Fruit fly (Drosophila melanogaster) whole organism, embryonic: Measurements from ENCODE around the gene Ugt301D1.
A peak's percentile ranks its signal among the peaks of the same experiment; 100 is the strongest.

Source experiments
- Aef1 ChIP-seq: fragments of 200-800 bp; sonication (Bioruptor generic); IDR thresholded peaks from 3 replicates; pipeline ENCODE4 v1.3.6; 2022; ENCODE audit warnings: missing biosample characterization, missing genetic modification characterization
- C15 ChIP-seq: fragments of 200-800 bp; sonication (Bioruptor generic); IDR thresholded peaks from 3 replicates; pipeline ENCODE4 v1.3.6; 2022; ENCODE audit warnings: missing biosample characterization, missing genetic modification characterization
- CG10431 ChIP-seq: fragments of 200-800 bp; sonication (Bioruptor generic); optimal IDR thresholded peaks from 3 replicates; lab custom pipeline; 2018; ENCODE audit warnings: missing biosample characterization, mild to moderate bottlenecking, missing genetic modification characterization
- CG10543 ChIP-seq: fragments of 200-800 bp; sonication (Bioruptor generic); optimal IDR thresholded peaks from 3 replicates; lab custom pipeline; 2017; ENCODE audit warnings: missing biosample characterization, mild to moderate bottlenecking, missing genetic modification characterization, moderate library complexity
- CG10654 ChIP-seq: fragments of 200-800 bp; sonication (Bioruptor generic); optimal IDR thresholded peaks from 2 replicates; lab custom pipeline; 2016; ENCODE audit warnings: missing biosample characterization, missing genetic modification characterization
- CG11247 ChIP-seq: fragments of 200-800 bp; sonication (Bioruptor generic); IDR thresholded peaks from 2 replicates; pipeline ENCODE4 v1.3.6; 2022; ENCODE audit warnings: missing biosample characterization, missing genetic modification characterization
- CG11456 ChIP-seq: fragments of 200-800 bp; sonication (Bioruptor generic); IDR thresholded peaks from 3 replicates; pipeline ENCODE4 v1.3.6; 2022; ENCODE audit warnings: missing biosample characterization, missing genetic modification characterization
- CG11560 ChIP-seq: fragments of 200-800 bp; sonication (Bioruptor generic); IDR thresholded peaks from 3 replicates; pipeline ENCODE4 v1.3.6; 2022; ENCODE audit warnings: missing biosample characterization, missing genetic modification characterization
- CG11696 ChIP-seq: fragments of 200-800 bp; sonication (Bioruptor generic); IDR thresholded peaks from 2 replicates; pipeline ENCODE4 v1.3.6; 2022; ENCODE audit warnings: missing biosample characterization, missing genetic modification characterization
- CG12236 ChIP-seq: fragments of 200-800 bp; sonication (Bioruptor generic); optimal IDR thresholded peaks from 2 replicates; lab custom pipeline; 2016; ENCODE audit warnings: missing biosample characterization, missing genetic modification characterization
- CG12942 ChIP-seq: fragments of 200-800 bp; sonication (Bioruptor generic); optimal IDR thresholded peaks from 3 replicates; lab custom pipeline; 2016; ENCODE audit warnings: missing biosample characterization, missing genetic modification characterization
- CG14050 ChIP-seq: fragments of 200-800 bp; sonication (Bioruptor generic); IDR thresholded peaks from 3 replicates; pipeline ENCODE4 v1.3.6; 2022; ENCODE audit warnings: missing biosample characterization, missing genetic modification characterization
- CG1529 ChIP-seq: fragments of 200-800 bp; sonication (Bioruptor generic); optimal IDR thresholded peaks from 3 replicates; lab custom pipeline; 2018; ENCODE audit warnings: missing biosample characterization, missing genetic modification characterization
- CG15514 ChIP-seq: fragments of 200-800 bp; sonication (Bioruptor generic); optimal IDR thresholded peaks from 3 replicates; lab custom pipeline; 2017; ENCODE audit warnings: missing biosample characterization, missing genetic modification characterization, mild to moderate bottlenecking, moderate library complexity, missing genetic modification reagents
- CG16863 ChIP-seq: fragments of 200-800 bp; sonication (Bioruptor generic); optimal IDR thresholded peaks from 3 replicates; lab custom pipeline; 2016; ENCODE audit warnings: missing biosample characterization, missing genetic modification characterization
- CG17829 ChIP-seq: fragments of 200-800 bp; optimal IDR thresholded peaks from 2 replicates; lab custom pipeline; 2019; ENCODE audit warnings: missing biosample characterization, mild to moderate bottlenecking, missing genetic modification characterization, moderate library complexity
- CG18262 ChIP-seq: fragments of 200-800 bp; optimal IDR thresholded peaks from 3 replicates; lab custom pipeline; 2019; ENCODE audit warnings: missing biosample characterization, mild to moderate bottlenecking, missing genetic modification characterization, moderate library complexity
- CG2889 ChIP-seq: fragments of 200-800 bp; sonication (Bioruptor generic); IDR thresholded peaks from 3 replicates; pipeline ENCODE4 v1.3.6; 2022; ENCODE audit warnings: missing biosample characterization, missing genetic modification characterization
- CG3065 ChIP-seq: fragments of 200-800 bp; sonication (Bioruptor generic); optimal IDR thresholded peaks from 2 replicates; lab custom pipeline; 2016; ENCODE audit warnings: missing biosample characterization, missing genetic modification characterization
- CG33213 ChIP-seq: fragments of 200-800 bp; sonication (Bioruptor generic); optimal IDR thresholded peaks from 3 replicates; lab custom pipeline; 2016; ENCODE audit warnings: missing biosample characterization, missing genetic modification characterization
- CG7372 ChIP-seq: fragments of 200-800 bp; sonication (Bioruptor generic); IDR thresholded peaks from 2 replicates; pipeline ENCODE4 v1.3.6; 2022; ENCODE audit warnings: missing biosample characterization, missing genetic modification characterization
- CG7928 ChIP-seq: fragments of 200-800 bp; sonication (Bioruptor generic); optimal IDR thresholded peaks from 2 replicates; lab custom pipeline; 2017; ENCODE audit warnings: missing biosample characterization, mild to moderate bottlenecking, missing genetic modification characterization
- CG8281 ChIP-seq: fragments of 200-800 bp; sonication (Bioruptor generic); optimal IDR thresholded peaks from 2 replicates; lab custom pipeline; 2018; ENCODE audit warnings: missing biosample characterization, mild to moderate bottlenecking, missing genetic modification characterization, moderate library complexity
- CHES-1-like ChIP-seq: fragments of 200-800 bp; sonication (Bioruptor generic); optimal IDR thresholded peaks from 2 replicates; lab custom pipeline; 2016; ENCODE audit warnings: missing biosample characterization, missing genetic modification characterization
- CkIIα-i1 ChIP-seq: fragments of 200-800 bp; sonication (Bioruptor generic); IDR thresholded peaks from 2 replicates; pipeline ENCODE4 v1.3.6; 2022; ENCODE audit warnings: missing biosample characterization, missing genetic modification characterization
- Dref ChIP-seq: fragments of 200-800 bp; sonication (Bioruptor generic); IDR thresholded peaks from 2 replicates; pipeline ENCODE4 v1.3.6; 2022; ENCODE audit warnings: missing biosample characterization, missing genetic modification characterization
- Elba2 ChIP-seq: fragments of 200-800 bp; sonication (Bioruptor generic); optimal IDR thresholded peaks from 3 replicates; lab custom pipeline; 2016; ENCODE audit warnings: missing biosample characterization, missing genetic modification characterization
- HLHmδ ChIP-seq: fragments of 200-800 bp; sonication (Bioruptor generic); optimal IDR thresholded peaks from 2 replicates; lab custom pipeline; 2018; ENCODE audit warnings: missing biosample characterization, mild to moderate bottlenecking, missing genetic modification characterization, moderate library complexity
- NK7.1 ChIP-seq: fragments of 200-800 bp; sonication (Bioruptor generic); optimal IDR thresholded peaks from 3 replicates; lab custom pipeline; 2016; ENCODE audit warnings: missing biosample characterization, missing genetic modification characterization
- Nf-YC ChIP-seq: fragments of 200-800 bp; optimal IDR thresholded peaks from 3 replicates; lab custom pipeline; 2019; ENCODE audit warnings: missing biosample characterization, mild to moderate bottlenecking, missing genetic modification characterization, moderate library complexity
- Poxn ChIP-seq: fragments of 200-800 bp; sonication (Bioruptor generic); IDR thresholded peaks from 2 replicates; pipeline ENCODE4 v1.3.6; 2022; ENCODE audit warnings: missing biosample characterization, missing genetic modification characterization
- ara ChIP-seq: fragments of 200-800 bp; sonication (Bioruptor generic); IDR thresholded peaks from 2 replicates; pipeline ENCODE4 v1.3.6; 2022; ENCODE audit warnings: missing biosample characterization, missing genetic modification characterization
- ase ChIP-seq: fragments of 200-800 bp; sonication (Bioruptor generic); IDR thresholded peaks from 3 replicates; pipeline ENCODE4 v1.3.6; 2022; ENCODE audit warnings: missing biosample characterization, missing genetic modification characterization
- az2 ChIP-seq: fragments of 200-800 bp; sonication (Bioruptor generic); optimal IDR thresholded peaks from 3 replicates; lab custom pipeline; 2016; ENCODE audit warnings: missing biosample characterization, missing genetic modification characterization
- cad ChIP-seq: fragments of >200 bp; optimal IDR thresholded peaks from 2 replicates; lab custom pipeline; 2017; ENCODE audit warnings: missing biosample characterization, missing genetic modification characterization
- cato ChIP-seq: fragments of 200-800 bp; sonication (Bioruptor generic); optimal IDR thresholded peaks from 2 replicates; lab custom pipeline; 2016; ENCODE audit warnings: missing biosample characterization, missing genetic modification characterization, borderline replicate concordance
- caup ChIP-seq: fragments of 200-800 bp; sonication (Bioruptor generic); optimal IDR thresholded peaks from 3 replicates; lab custom pipeline; 2017; ENCODE audit warnings: missing biosample characterization, mild to moderate bottlenecking, missing genetic modification characterization, moderate library complexity; ENCODE audit not compliant: severe bottlenecking
- dmrt99B ChIP-seq: fragments of 200-800 bp; sonication (Bioruptor generic); optimal IDR thresholded peaks from 2 replicates; lab custom pipeline; 2018; ENCODE audit warnings: missing biosample characterization, mild to moderate bottlenecking, missing genetic modification characterization, moderate library complexity
- fd102C ChIP-seq: fragments of 200-800 bp; sonication (Bioruptor generic); optimal IDR thresholded peaks from 2 replicates; lab custom pipeline; 2018; ENCODE audit warnings: missing biosample characterization, mild to moderate bottlenecking, missing genetic modification characterization, moderate library complexity
- gcm ChIP-seq: fragments of 200-800 bp; sonication (Bioruptor generic); optimal IDR thresholded peaks from 2 replicates; lab custom pipeline; 2019; ENCODE audit warnings: missing biosample characterization, mild to moderate bottlenecking, missing genetic modification characterization, moderate library complexity
- gro ChIP-seq: fragments of 200-800 bp; sonication (Bioruptor generic); optimal IDR thresholded peaks from 2 replicates; lab custom pipeline; 2016; ENCODE audit warnings: missing biosample characterization, missing genetic modification characterization
- insv ChIP-seq, 2 experiments: fragments of 200-800 bp; sonication (Bioruptor generic); optimal IDR thresholded peaks; 3 replicates each; lab custom pipeline; 2016 to 2018; ENCODE audit warnings: missing biosample characterization in 2 of 2, missing genetic modification characterization in 2 of 2
- kah ChIP-seq: fragments of 200-800 bp; sonication (Bioruptor generic); optimal IDR thresholded peaks from 2 replicates; lab custom pipeline; 2018; ENCODE audit warnings: missing biosample characterization, mild to moderate bottlenecking, missing genetic modification characterization
- kay ChIP-seq: fragments of 200-800 bp; sonication (Bioruptor generic); optimal IDR thresholded peaks from 2 replicates; lab custom pipeline; 2016; ENCODE audit warnings: missing biosample characterization, missing genetic modification characterization
- lab ChIP-seq: fragments of 200-800 bp; sonication (Bioruptor generic); optimal IDR thresholded peaks from 3 replicates; lab custom pipeline; 2017; ENCODE audit warnings: missing biosample characterization, missing genetic modification characterization, mild to moderate bottlenecking, moderate library complexity, missing genetic modification reagents
- nau ChIP-seq: fragments of 200-800 bp; sonication (Bioruptor generic); optimal IDR thresholded peaks from 3 replicates; lab custom pipeline; 2017; ENCODE audit warnings: missing biosample characterization, mild to moderate bottlenecking, missing genetic modification characterization, missing genetic modification reagents
- nmo ChIP-seq: fragments of 200-800 bp; sonication (Bioruptor generic); optimal IDR thresholded peaks from 2 replicates; lab custom pipeline; 2018; ENCODE audit warnings: missing biosample characterization, mild to moderate bottlenecking, missing genetic modification characterization, moderate library complexity
- pan ChIP-seq, 4 experiments: fragments of >200 bp in 3 of 4; fragments of 200-800 bp in 1 of 4; sonication (Bioruptor generic) in 1 of 4; optimal IDR thresholded peaks in 3 of 4; IDR thresholded peaks in 1 of 4; 2 replicates each; pipeline versions ENCODE4 v1.3.6 to Lab custom; 2017 to 2022; ENCODE audit warnings: missing biosample characterization in 2 of 4, missing genetic modification characterization in 2 of 4, mixed read lengths in 1 of 4
- pzg ChIP-seq: fragments of 200-800 bp; sonication (Bioruptor generic); optimal IDR thresholded peaks from 3 replicates; lab custom pipeline; 2018; ENCODE audit warnings: missing biosample characterization, mild to moderate bottlenecking, missing genetic modification characterization, moderate library complexity
- row ChIP-seq: fragments of 200-800 bp; sonication (Bioruptor generic); IDR thresholded peaks from 3 replicates; pipeline ENCODE4 v1.3.6; 2022; ENCODE audit warnings: missing biosample characterization, missing genetic modification characterization
- scrt ChIP-seq: fragments of 200-800 bp; sonication (Bioruptor generic); optimal IDR thresholded peaks from 2 replicates; lab custom pipeline; 2018; ENCODE audit warnings: missing biosample characterization, mild to moderate bottlenecking, missing genetic modification characterization, moderate library complexity
- slbo ChIP-seq: fragments of 200-800 bp; sonication (Bioruptor generic); IDR thresholded peaks from 2 replicates; pipeline ENCODE4 v1.3.6; 2022; ENCODE audit warnings: missing biosample characterization, missing genetic modification characterization

Ugt301D1 gene

DNA sequence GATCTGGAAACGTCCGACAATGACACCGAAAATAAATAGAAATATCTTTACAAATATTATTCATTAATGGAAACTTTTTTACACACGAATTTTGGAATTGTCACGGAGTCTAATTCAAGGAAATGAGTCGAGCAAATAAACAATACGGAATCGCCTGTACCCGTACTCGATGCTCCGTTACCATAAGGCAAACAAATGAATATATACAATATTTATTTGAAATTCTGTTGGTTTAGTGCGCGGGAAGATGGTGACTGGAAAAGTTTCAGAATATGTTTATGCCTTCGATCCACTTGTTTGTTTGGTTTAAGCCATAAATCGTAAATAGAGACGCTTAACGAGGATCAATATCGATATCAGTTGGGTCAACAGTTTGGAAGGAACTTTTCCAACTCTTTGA lies 47.0 kb downstream of the Ugt301D1 start (continued):
- TF ChIP-seq CG33213, result no peak
- TF ChIP-seq ase, result no peak
- peak; percentile 22; the same call in 1 of the 2 replicates for TF ChIP-seq Poxn (GFP tag; lab: Robert Waterston, UW)
- no peak for TF ChIP-seq Dref (GFP tag; lab: Robert Waterston, UW)
- no peak for TF ChIP-seq CG10431 (GFP tag; lab: Kevin White, UChicago)
- no peak for TF ChIP-seq CG7928 (GFP tag; lab: Kevin White, UChicago)
- no peak for TF ChIP-seq CG7372
- no peak for TF ChIP-seq kay
- TF ChIP-seq pzg (GFP tag; lab: Kevin White, UChicago), result no peak
- TF ChIP-seq CG3065 (GFP tag; lab: Kevin White, UChicago), result no peak
- TF ChIP-seq CG15514 (GFP tag; lab: Kevin White, UChicago), result peak; percentile 23
- TF ChIP-seq ara (GFP tag; lab: Robert Waterston, UW), result no peak
- no peak for TF ChIP-seq nau
- TF ChIP-seq lab (GFP tag; lab: Kevin White, UChicago), result peak; percentile 26
- peak; percentile 50 for TF ChIP-seq caup (GFP tag; lab: Kevin White, UChicago)
- TF ChIP-seq scrt, result no peak
- TF ChIP-seq CG10654, result no peak
- TF ChIP-seq CG18262 (tag; lab: Kevin White, UChicago), result peak; percentile 13
- TF ChIP-seq gro (GFP tag; lab: Kevin White, UChicago), result no peak
- TF ChIP-seq CG11696 (GFP tag; lab: Robert Waterston, UW), result no peak
- TF ChIP-seq cato (GFP tag; lab: Kevin White, UChicago), result no peak
- no peak for TF ChIP-seq az2
- no peak for TF ChIP-seq insv (GFP tag; optimal IDR thresholded peaks at IDR 0.05; lab: Kevin White, UChicago)
- TF ChIP-seq CkIIα-i1 (GFP tag; lab: Robert Waterston, UW), result no peak
- TF ChIP-seq CG10543 (GFP tag; lab: Kevin White, UChicago), result peak; percentile 6
- TF ChIP-seq CG1529 (GFP tag; lab: Kevin White, UChicago), result no peak
- TF ChIP-seq CG12942 (GFP tag; lab: Kevin White, UChicago), result no peak
- TF ChIP-seq pan (optimal IDR thresholded peaks at IDR 0.05; lab: Kevin White, UChicago), result no peak
- TF ChIP-seq pan (GFP tag; optimal IDR thresholded peaks at IDR 0.05 in 1 of 2, IDR thresholded peaks at IDR 0.05 in 1 of 2), result no peak
- no peak for TF ChIP-seq CG11247 (GFP tag; lab: Robert Waterston, UW)
- no peak for TF ChIP-seq NK7.1 (GFP tag; lab: Kevin White, UChicago)
- TF ChIP-seq CG8281, result no peak
- TF ChIP-seq C15 (GFP tag; lab: Robert Waterston, UW), result no peak
- no peak for TF ChIP-seq CHES-1-like

- TF ChIP-seq slbo (peak; percentile 87), gcm (peak; percentile 36), fd102C (GFP tag; lab: Kevin White, UChicago) (no peak), CG11560 (tag; lab: Robert Waterston, UW) (0 out of 3 replicates have a peak, but pooled peaks have one; percentile 23), CG17829 (peak; percentile 68), HLHmδ (GFP tag; lab: Kevin White, UChicago) (no peak), Aef1 (GFP tag; lab: Robert Waterston, UW) (peak; percentile 85), row (GFP tag; lab: Robert Waterston, UW) (peak; percentile 90), CG2889 (GFP tag; lab: Robert Waterston, UW) (peak; percentile 61; the same call in 1 of the 3 replicates), CG12236 (GFP tag; lab: Kevin White, UChicago) (no peak), Elba2 (GFP tag; lab: Kevin White, UChicago) (no peak), kah (peak; percentile 3), CG11456 (GFP tag; lab: Robert Waterston, UW) (no peak), CG16863 (no peak), CG14050 (GFP tag; lab: Robert Waterston, UW) (peak; percentile 76), cad (GFP tag; lab: Kevin White, UChicago) (no peak), Nf-YC (tag; lab: Kevin White, UChicago) (peak; percentile 48), dmrt99B (tag; lab: Kevin White, UChicago) (peak; percentile 83), nmo (peak; percentile 70)
Measured at dm6 chr2L:18557965-18558537, 48.7 kb downstream of the Ugt301D1 start.
